Worm (Caenorhabditis elegans) whole organism, L4 larva: ENCODE data around the gene F08G12.3.

Experiments used
- D1046.2 ChIP-seq: fragments of 200-800 bp; sonication (Bioruptor generic); IDR thresholded peaks from 2 replicates; pipeline ENCODE4 v1.3.6; 2022; ENCODE audit warnings: missing genetic modification characterization, missing compliant biosample characterization
- F26F4.8 ChIP-seq: fragments of 200-800 bp; sonication (Bioruptor generic); conservative IDR thresholded peaks from 2 replicates; pipeline ENCODE4 v1.3.6; 2022; ENCODE audit warnings: missing genetic modification characterization, missing compliant biosample characterization
- Y48G9A.11 ChIP-seq: fragments of 200-800 bp; sonication (Bioruptor generic); IDR thresholded peaks from 2 replicates; pipeline ENCODE4 v1.3.6; 2022; ENCODE audit warnings: missing genetic modification reagents, missing genetic modification characterization, missing compliant biosample characterization
- Y5F2A.4 ChIP-seq: fragments of 200-800 bp; sonication (Bioruptor generic); optimal IDR thresholded peaks from 2 replicates; lab custom pipeline; 2018; ENCODE audit warnings: mild to moderate bottlenecking, missing genetic modification characterization, missing compliant biosample characterization
- ZK546.5 ChIP-seq, 2 experiments: sonication (generic microtip); optimal IDR thresholded peaks; 2 replicates each; lab custom pipeline; 2017; ENCODE audit warnings: missing biosample characterization in 2 of 2, missing genetic modification characterization in 2 of 2
- ama-1 ChIP-seq: fragments of 150-350 bp; optimal IDR thresholded peaks from 2 replicates; lab custom pipeline; 2014; ENCODE audit warnings: inconsistent platforms, mixed read lengths
- attf-4 ChIP-seq: sonication (generic microtip); optimal IDR thresholded peaks from 3 replicates; lab custom pipeline; 2017; ENCODE audit warnings: missing biosample characterization, missing genetic modification characterization
- ceh-20 ChIP-seq: fragments of 200-800 bp; sonication (Bioruptor generic); IDR thresholded peaks from 2 replicates; pipeline ENCODE4 v1.3.6; 2022; ENCODE audit warnings: missing genetic modification reagents, missing genetic modification characterization, missing compliant biosample characterization
- ceh-28 ChIP-seq: fragments of 150-350 bp; optimal IDR thresholded peaks from 2 replicates; lab custom pipeline; 2014; ENCODE audit warnings: missing biosample characterization, missing genetic modification reagents, missing genetic modification characterization
- ceh-32 ChIP-seq: sonication (generic microtip); optimal IDR thresholded peaks from 2 replicates; lab custom pipeline; 2016; ENCODE audit warnings: mild to moderate bottlenecking, missing genetic modification characterization, missing compliant biosample characterization; ENCODE audit not compliant: poor library complexity
- ceh-82 ChIP-seq: sonication (generic microtip); optimal IDR thresholded peaks from 2 replicates; lab custom pipeline; 2017; ENCODE audit warnings: missing biosample characterization, missing genetic modification characterization
- ctbp-1 ChIP-seq: fragments of 200-800 bp; sonication (Bioruptor generic); IDR thresholded peaks from 2 replicates; pipeline ENCODE4 v1.3.6; 2022; ENCODE audit warnings: missing genetic modification reagents, missing genetic modification characterization, missing compliant biosample characterization
- daf-12 ChIP-seq: fragments of 150-350 bp; optimal IDR thresholded peaks from 2 replicates; lab custom pipeline; 2014; ENCODE audit warnings: missing biosample characterization, missing genetic modification reagents, missing genetic modification characterization
- daf-16 ChIP-seq, 3 experiments: sonication (generic microtip); optimal IDR thresholded peaks; 2 replicates each; lab custom pipeline; 2016 to 2017; ENCODE audit warnings: missing genetic modification characterization in 3 of 3, missing genetic modification reagents in 3 of 3, mild to moderate bottlenecking in 2 of 3, missing compliant biosample characterization in 2 of 3, missing biosample characterization in 1 of 3, moderate library complexity in 1 of 3
- daf-19 ChIP-seq: fragments of 200-800 bp; sonication (Bioruptor generic); conservative IDR thresholded peaks from 2 replicates; pipeline ENCODE4 v1.3.6; 2022; ENCODE audit warnings: missing genetic modification characterization, missing compliant biosample characterization
- dmd-6 ChIP-seq: fragments of 200-800 bp; sonication (Bioruptor generic); IDR thresholded peaks from 2 replicates; pipeline ENCODE4 v1.3.6; 2022; ENCODE audit warnings: missing genetic modification reagents, missing genetic modification characterization, missing compliant biosample characterization
- dmd-8 ChIP-seq: fragments of 200-800 bp; sonication (Bioruptor generic); IDR thresholded peaks from 2 replicates; pipeline ENCODE4 v1.3.6; 2022; ENCODE audit warnings: missing genetic modification characterization, missing compliant biosample characterization
- dve-1 ChIP-seq: sonication (generic microtip); optimal IDR thresholded peaks from 2 replicates; lab custom pipeline; 2017; ENCODE audit warnings: antibody characterized with exemption, mild to moderate bottlenecking, missing genetic modification characterization, missing compliant biosample characterization; ENCODE audit not compliant: insufficient read depth
- hif-1 ChIP-seq, 2 experiments: sonication (generic microtip); optimal IDR thresholded peaks; 2 replicates each; lab custom pipeline; 2016 to 2017; ENCODE audit warnings: missing compliant biosample characterization in 2 of 2, missing genetic modification characterization in 2 of 2, missing genetic modification reagents in 2 of 2, missing genotype in 2 of 2, mild to moderate bottlenecking in 1 of 2
- hlh-30 ChIP-seq: sonication (generic microtip); optimal IDR thresholded peaks from 2 replicates; lab custom pipeline; 2017; ENCODE audit warnings: antibody characterized with exemption, mild to moderate bottlenecking, missing genetic modification characterization, missing compliant biosample characterization; ENCODE audit not compliant: insufficient read depth
- hmg-1.1 ChIP-seq: fragments of 200-800 bp; sonication (Bioruptor generic); IDR thresholded peaks from 2 replicates; pipeline ENCODE4 v1.3.6; 2022; ENCODE audit warnings: missing genetic modification reagents, missing genetic modification characterization, missing compliant biosample characterization
- jun-1 ChIP-seq: fragments of 150-350 bp; optimal IDR thresholded peaks from 2 replicates; lab custom pipeline; 2014; ENCODE audit warnings: missing biosample characterization, missing genetic modification reagents, missing genetic modification characterization
- lin-15B ChIP-seq: fragments of 150-350 bp; sonication (generic microtip); optimal IDR thresholded peaks from 3 replicates; lab custom pipeline; 2014; ENCODE audit warnings: missing biosample characterization, missing genetic modification characterization
- lin-39 ChIP-seq: fragments of 150-350 bp; optimal IDR thresholded peaks from 2 replicates; lab custom pipeline; 2014; ENCODE audit warnings: missing biosample characterization, missing genetic modification reagents, missing genetic modification characterization
- lsy-2 ChIP-seq, 2 experiments: fragments of 150-350 bp in 1 of 2; sonication (generic microtip) in 1 of 2; optimal IDR thresholded peaks; 2 replicates each; lab custom pipeline; 2014 to 2017; ENCODE audit warnings: missing biosample characterization in 2 of 2, missing genetic modification characterization in 2 of 2
- madf-5 ChIP-seq, 2 experiments: fragments of 200-800 bp; sonication (Bioruptor generic); IDR thresholded peaks; 2 replicates each; pipeline ENCODE4 v1.3.6; 2022; ENCODE audit warnings: missing compliant biosample characterization in 2 of 2, missing genetic modification characterization in 2 of 2
- mdl-1 ChIP-seq, 2 experiments: fragments of 150-350 bp in 1 of 2; sonication (generic microtip) in 1 of 2; optimal IDR thresholded peaks; 2 replicates each; lab custom pipeline; 2014 to 2017; ENCODE audit warnings: missing biosample characterization in 2 of 2, missing genetic modification characterization in 2 of 2
- mdt-29 ChIP-seq: fragments of 200-800 bp; sonication (Bioruptor generic); IDR thresholded peaks from 2 replicates; pipeline ENCODE4 v1.3.6; 2022; ENCODE audit warnings: missing genetic modification reagents, missing genetic modification characterization, missing compliant biosample characterization
- mxl-2 ChIP-seq: fragments of 200-800 bp; sonication (Bioruptor generic); conservative IDR thresholded peaks from 2 replicates; pipeline ENCODE4 v1.3.6; 2022; ENCODE audit warnings: missing genetic modification reagents, missing genetic modification characterization, missing compliant biosample characterization
- nhr-10 ChIP-seq: fragments of 150-350 bp; optimal IDR thresholded peaks from 2 replicates; lab custom pipeline; 2014; ENCODE audit warnings: missing biosample characterization, missing genetic modification characterization
- nhr-102 ChIP-seq: sonication (generic microtip); optimal IDR thresholded peaks from 2 replicates; lab custom pipeline; 2016; ENCODE audit warnings: mild to moderate bottlenecking, missing genetic modification characterization, moderate library complexity, missing compliant biosample characterization
- nhr-111 ChIP-seq: fragments of 200-800 bp; sonication (Bioruptor generic); optimal IDR thresholded peaks from 2 replicates; lab custom pipeline; 2018; ENCODE audit warnings: mild to moderate bottlenecking, missing genetic modification characterization, missing compliant biosample characterization
- nhr-48 ChIP-seq: sonication (generic microtip); optimal IDR thresholded peaks from 2 replicates; lab custom pipeline; 2016; ENCODE audit warnings: mild to moderate bottlenecking, missing genetic modification characterization, missing compliant biosample characterization
- nhr-77 ChIP-seq: fragments of 150-350 bp; optimal IDR thresholded peaks from 2 replicates; lab custom pipeline; 2014; ENCODE audit warnings: missing biosample characterization, missing genetic modification characterization
- set-16 ChIP-seq: fragments of 200-800 bp; sonication (Bioruptor generic); IDR thresholded peaks from 2 replicates; pipeline ENCODE4 v1.3.6; 2022; ENCODE audit warnings: missing genetic modification reagents, missing genetic modification characterization, missing compliant biosample characterization
- spr-1 ChIP-seq: sonication (generic microtip); optimal IDR thresholded peaks from 2 replicates; lab custom pipeline; 2016; ENCODE audit warnings: mild to moderate bottlenecking, missing genetic modification characterization, missing compliant biosample characterization
- tra-1 ChIP-seq: fragments of 200-800 bp; sonication (Bioruptor generic); IDR thresholded peaks from 2 replicates; pipeline ENCODE4 v1.3.6; 2022; ENCODE audit warnings: missing genetic modification reagents, missing genetic modification characterization, missing compliant biosample characterization
- unc-62 ChIP-seq, 3 experiments: fragments of 150-350 bp in 1 of 3; sonication (generic microtip); optimal IDR thresholded peaks in 2 of 3; peaks in 1 of 3; 1 replicate in 1 of 3; 2 replicates in 2 of 3; lab custom pipeline; 2014 to 2017; ENCODE audit warnings: missing biosample characterization in 3 of 3, missing genetic modification characterization in 3 of 3, missing genetic modification reagents in 3 of 3, missing genotype in 1 of 3
- zfp-3 ChIP-seq: fragments of 200-800 bp; sonication (Bioruptor generic); conservative IDR thresholded peaks from 2 replicates; pipeline ENCODE4 v1.3.6; 2022; ENCODE audit warnings: missing genetic modification reagents, missing genetic modification characterization, missing compliant biosample characterization
- zip-2 ChIP-seq: fragments of 150-350 bp; optimal IDR thresholded peaks from 2 replicates; lab custom pipeline; 2014; ENCODE audit warnings: missing biosample characterization, missing genetic modification characterization

The F08G12.3 gene

DNA sequence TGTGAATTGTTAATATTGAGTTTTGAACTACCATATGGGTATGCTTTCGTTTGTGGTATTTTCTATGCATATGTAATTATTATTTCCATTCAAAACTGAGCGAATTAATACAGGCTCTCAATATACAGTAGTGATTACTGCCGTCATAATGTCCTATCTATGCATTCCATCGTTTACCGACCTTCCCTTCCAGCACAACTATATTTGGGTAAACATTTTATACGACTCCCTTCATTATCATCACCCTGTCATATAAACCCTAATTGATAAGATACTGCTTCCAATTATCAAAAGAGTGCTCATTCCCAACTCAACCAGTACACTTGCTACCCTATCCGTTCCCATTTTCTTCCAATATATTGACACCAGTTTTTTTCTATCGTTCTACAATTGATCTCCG lies 10.1 kb upstream of the F08G12.3 start (continued):
- TF ChIP-seq zfp-3 (GFP tag; lab: Robert Waterston, UW) (no peak), hmg-1.1 (GFP tag; lab: Robert Waterston, UW) (no peak), daf-12 (tag; lab: Kevin White, UChicago) (no peak), Y48G9A.11 (GFP tag; lab: Robert Waterston, UW) (no peak), spr-1 (tag; lab: Kevin White, UChicago) (no peak), daf-16 (GFP tag; optimal IDR thresholded peaks at IDR 0.05; lab: Kevin White, UChicago) (no peak), daf-16 (tag; optimal IDR thresholded peaks at IDR 0.05; lab: Kevin White, UChicago) (peak; percentile 86), nhr-10 (tag; lab: Kevin White, UChicago) (no peak), ctbp-1 (no peak), F26F4.8 (GFP tag; lab: Robert Waterston, UW) (no peak), lsy-2 (tag; optimal IDR thresholded peaks at IDR 0.05; lab: Kevin White, UChicago) (no peak), ceh-32 (tag; lab: Kevin White, UChicago) (no peak), ceh-20 (GFP tag; lab: Robert Waterston, UW) (no peak), lin-15B (no peak)
- TF ChIP-seq, all 104 proteins: peak for 5

DNA sequence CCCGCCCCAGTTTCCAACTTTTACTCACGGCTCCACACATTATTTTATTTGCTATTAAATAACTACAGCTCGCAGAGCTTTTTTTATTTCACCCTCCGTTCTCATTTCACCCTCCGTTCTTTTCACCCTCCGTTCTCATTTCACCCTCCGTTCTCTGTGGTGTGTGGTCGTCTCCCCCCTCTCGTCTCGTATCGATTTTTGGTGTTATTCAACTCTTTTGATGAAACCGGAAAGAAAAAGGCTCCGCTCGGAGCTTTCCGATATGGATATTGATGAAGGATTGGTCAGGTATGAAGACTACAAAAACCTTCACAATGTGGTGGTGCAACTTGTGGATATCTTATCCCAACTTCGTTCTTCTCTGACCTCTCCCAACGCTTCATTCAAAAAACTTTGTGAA lies 9.5 kb upstream of the F08G12.3 start:
- no peak for TF ChIP-seq dve-1
- no peak for TF ChIP-seq nhr-77 (tag; lab: Kevin White, UChicago)
- TF ChIP-seq dmd-6 (GFP tag; lab: Robert Waterston, UW): no peak
- no peak for TF ChIP-seq ceh-32 (tag; lab: Kevin White, UChicago)
- TF ChIP-seq tra-1 (GFP tag; lab: Robert Waterston, UW): no peak
- no peak for TF ChIP-seq ceh-28
- TF ChIP-seq Y5F2A.4 (GFP tag; lab: Kevin White, UChicago): no peak
- no peak for TF ChIP-seq ceh-82
- no peak for TF ChIP-seq attf-4
- TF ChIP-seq unc-62 (GFP tag; optimal IDR thresholded peaks at IDR 0.05 in 1 of 2; lab: Kevin White, UChicago): no peak
- TF ChIP-seq unc-62 (tag; optimal IDR thresholded peaks at IDR 0.05; lab: Kevin White, UChicago): no peak
- TF ChIP-seq nhr-10 (tag; lab: Kevin White, UChicago): no peak
- TF ChIP-seq mdl-1 (tag; optimal IDR thresholded peaks at IDR 0.05; lab: Kevin White, UChicago): no peak
- no peak for TF ChIP-seq hlh-30 (tag; lab: Kevin White, UChicago)

DNA sequence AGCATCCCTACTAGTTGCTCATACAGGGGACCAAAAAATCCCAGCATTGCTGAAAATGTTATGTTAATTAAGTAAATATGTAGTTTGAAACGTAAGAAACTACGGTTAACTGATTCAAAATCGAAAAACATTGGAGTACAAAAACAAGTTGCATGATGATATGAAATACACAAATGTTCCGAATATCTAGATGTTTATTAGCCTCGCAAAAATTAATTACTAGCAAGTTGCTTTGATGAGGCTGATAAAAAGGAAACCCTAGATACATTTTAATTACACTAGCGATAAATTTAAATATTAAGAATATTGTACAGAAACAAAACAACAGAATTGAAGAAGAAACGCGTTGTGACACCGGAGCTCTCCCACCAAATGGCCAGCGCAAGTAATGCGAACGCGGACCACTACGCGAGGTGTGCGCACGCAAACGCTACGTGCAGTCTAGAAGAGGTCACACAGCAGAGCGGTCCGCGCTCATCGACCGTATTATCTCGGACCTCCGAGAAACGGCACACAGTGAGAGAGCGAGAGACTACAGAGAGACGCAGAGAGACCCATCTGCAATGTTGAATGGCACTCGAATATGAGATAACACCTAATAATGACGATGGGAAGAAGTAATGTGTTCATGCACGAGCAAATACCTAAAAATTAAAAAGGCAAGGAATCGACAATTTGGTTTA lies 3.2 kb upstream of the F08G12.3 start, which contains the start of gene inx-2:
Gene inx-2, minus strand, starts transcription at position 51 of the 683 bp plus-strand sequence.
- TF ChIP-seq set-16 (GFP tag; lab: Robert Waterston, UW): 0 out of 2 replicates have a peak, but pooled peaks have one; percentile 26
- 0 out of 2 replicates have a peak, but pooled peaks have one; percentile 32 for TF ChIP-seq dmd-8
- TF ChIP-seq lin-39: no peak

DNA sequence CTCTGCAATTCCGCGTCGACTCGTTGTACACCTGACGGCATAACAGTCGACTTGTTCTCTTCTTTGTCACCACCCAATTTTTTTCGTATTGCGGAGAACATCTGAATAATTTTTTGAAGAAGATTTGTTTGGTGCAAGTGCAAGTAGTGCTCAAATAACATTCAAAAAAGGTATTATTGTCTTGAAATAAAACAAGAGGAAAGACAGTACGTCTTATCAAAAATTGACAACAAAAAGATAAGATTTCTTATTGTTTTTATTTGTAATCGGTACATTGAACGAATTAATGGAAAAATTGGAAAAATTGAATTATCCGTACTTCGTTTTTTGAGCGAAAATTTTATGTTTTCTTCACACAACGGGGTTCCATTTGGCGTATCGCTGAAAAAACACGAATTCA lies 5.7 kb downstream of the F08G12.3 start, which contains the start of gene F08G12.1:
Gene F08G12.1, minus strand, starts transcription at position 101 of the 400 bp plus-strand sequence.
- TF ChIP-seq nhr-111 (GFP tag; lab: Kevin White, UChicago): no peak
- TF ChIP-seq dmd-6 (GFP tag; lab: Robert Waterston, UW): no peak
- TF ChIP-seq zip-2 (tag; lab: Kevin White, UChicago): no peak
- TF ChIP-seq ama-1 (lab: Kevin White, UChicago): no peak
- no peak for TF ChIP-seq D1046.2
- no peak for TF ChIP-seq nhr-102 (tag; lab: Kevin White, UChicago)
- no peak for TF ChIP-seq nhr-10 (tag; lab: Kevin White, UChicago)
- no peak for TF ChIP-seq ZK546.5 (tag; optimal IDR thresholded peaks at IDR 0.05; lab: Kevin White, UChicago)
- no peak for TF ChIP-seq jun-1 (tag; lab: Kevin White, UChicago)
- TF ChIP-seq Y5F2A.4 (GFP tag; lab: Kevin White, UChicago): no peak
- no peak for TF ChIP-seq hif-1 (tag; optimal IDR thresholded peaks at IDR 0.05; lab: Kevin White, UChicago)
- TF ChIP-seq daf-19 (GFP tag; lab: Robert Waterston, UW): no peak
- no peak for TF ChIP-seq madf-5 (GFP tag; IDR thresholded peaks at IDR 0.05; lab: Robert Waterston, UW)
- no peak for TF ChIP-seq nhr-48
- no peak for TF ChIP-seq mdt-29
- no peak for TF ChIP-seq mxl-2 (GFP tag; lab: Robert Waterston, UW)
